Fruit fly (Drosophila melanogaster) whole organism, embryonic: ENCODE measurements around the gene CG34242.

Experiments
- ATbp ChIP-seq: fragments of 200-800 bp; sonication (Bioruptor generic); optimal IDR thresholded peaks from 2 replicates; lab custom pipeline; 2017; ENCODE audit warnings: missing biosample characterization, mild to moderate bottlenecking, missing genetic modification characterization, missing genetic modification reagents
- Abd-B ChIP-seq: fragments of 200-800 bp; sonication (Bioruptor generic); optimal IDR thresholded peaks from 2 replicates; lab custom pipeline; 2018; ENCODE audit warnings: missing biosample characterization, mild to moderate bottlenecking, missing genetic modification characterization, moderate library complexity
- Ada2b ChIP-seq: fragments of 200-800 bp; sonication (Bioruptor generic); IDR thresholded peaks from 2 replicates; pipeline ENCODE4 v1.3.6; 2022; ENCODE audit warnings: missing biosample characterization, missing genetic modification characterization
- Bgb ChIP-seq: fragments of 200-800 bp; sonication (Bioruptor generic); IDR thresholded peaks from 2 replicates; pipeline ENCODE4 v1.3.6; 2022; ENCODE audit warnings: missing biosample characterization, missing genetic modification characterization; ENCODE audit not compliant: partially characterized antibody
- CG12155 ChIP-seq: fragments of 200-800 bp; sonication (Bioruptor generic); optimal IDR thresholded peaks from 3 replicates; lab custom pipeline; 2016; ENCODE audit warnings: missing biosample characterization, missing genetic modification characterization
- CG17612 ChIP-seq: fragments of 200-800 bp; sonication (Bioruptor generic); IDR thresholded peaks from 2 replicates; pipeline ENCODE4 v1.3.6; 2022; ENCODE audit warnings: missing biosample characterization, missing genetic modification characterization
- CG2678 ChIP-seq: fragments of 200-800 bp; sonication (Bioruptor generic); optimal IDR thresholded peaks from 3 replicates; lab custom pipeline; 2019; ENCODE audit warnings: missing biosample characterization, mild to moderate bottlenecking, missing genetic modification characterization, moderate library complexity
- CG30403 ChIP-seq: fragments of 200-800 bp; sonication (Bioruptor generic); optimal IDR thresholded peaks from 3 replicates; lab custom pipeline; 2016; ENCODE audit warnings: missing biosample characterization, missing genetic modification characterization
- CG31224 ChIP-seq: fragments of 200-800 bp; sonication (Bioruptor generic); IDR thresholded peaks from 2 replicates; pipeline ENCODE4 v1.3.6; 2022; ENCODE audit warnings: missing biosample characterization, missing genetic modification characterization
- CG3163 ChIP-seq: fragments of 200-800 bp; sonication (Bioruptor generic); optimal IDR thresholded peaks from 3 replicates; lab custom pipeline; 2016; ENCODE audit warnings: missing biosample characterization, missing genetic modification characterization
- CG33557 ChIP-seq: fragments of 200-800 bp; sonication (Bioruptor generic); optimal IDR thresholded peaks from 2 replicates; lab custom pipeline; 2019; ENCODE audit warnings: missing biosample characterization, mild to moderate bottlenecking, missing genetic modification characterization, moderate library complexity
- CG4282 ChIP-seq: fragments of 200-800 bp; sonication (Bioruptor generic); optimal IDR thresholded peaks from 2 replicates; lab custom pipeline; 2016; ENCODE audit warnings: missing biosample characterization, missing genetic modification characterization
- CG4360 ChIP-seq: fragments of 200-800 bp; sonication (Bioruptor generic); IDR thresholded peaks from 2 replicates; pipeline ENCODE4 v1.3.6; 2022; ENCODE audit warnings: missing biosample characterization, missing genetic modification characterization
- CG6254 ChIP-seq: fragments of 200-800 bp; sonication (Bioruptor generic); optimal IDR thresholded peaks from 3 replicates; lab custom pipeline; 2017; ENCODE audit warnings: mild to moderate bottlenecking, missing biosample characterization, missing genetic modification reagents, missing genetic modification characterization
- CG7271 ChIP-seq: fragments of 200-800 bp; sonication (Bioruptor generic); optimal IDR thresholded peaks from 2 replicates; lab custom pipeline; 2018; ENCODE audit warnings: missing biosample characterization, mild to moderate bottlenecking, missing genetic modification characterization, moderate library complexity
- CG7357 ChIP-seq: fragments of 200-800 bp; sonication (Bioruptor generic); IDR thresholded peaks from 3 replicates; pipeline ENCODE4 v1.3.6; 2022; ENCODE audit warnings: missing biosample characterization, missing genetic modification characterization
- CG7556 ChIP-seq: fragments of 200-800 bp; sonication (Bioruptor generic); optimal IDR thresholded peaks from 2 replicates; lab custom pipeline; 2017; ENCODE audit warnings: missing biosample characterization, mild to moderate bottlenecking, missing genetic modification characterization
- CG7745 ChIP-seq: fragments of 200-800 bp; sonication (Bioruptor generic); optimal IDR thresholded peaks from 2 replicates; lab custom pipeline; 2018; ENCODE audit warnings: missing biosample characterization, mild to moderate bottlenecking, missing genetic modification characterization, moderate library complexity
- CG7963 ChIP-seq: fragments of 200-800 bp; sonication (Bioruptor generic); IDR thresholded peaks from 3 replicates; pipeline ENCODE4 v1.3.6; 2022; ENCODE audit warnings: missing biosample characterization, missing genetic modification characterization; ENCODE audit not compliant: partially characterized antibody
- CG9876 ChIP-seq: fragments of 200-800 bp; sonication (Bioruptor generic); optimal IDR thresholded peaks from 2 replicates; lab custom pipeline; 2016; ENCODE audit warnings: missing biosample characterization, missing genetic modification characterization
- CrebB ChIP-seq: fragments of 200-800 bp; sonication (Bioruptor generic); optimal IDR thresholded peaks from 3 replicates; lab custom pipeline; 2018; ENCODE audit warnings: missing biosample characterization, mild to moderate bottlenecking, missing genetic modification characterization
- D19A ChIP-seq: fragments of 200-800 bp; optimal IDR thresholded peaks from 3 replicates; lab custom pipeline; 2019; ENCODE audit warnings: missing biosample characterization, mild to moderate bottlenecking, missing genetic modification characterization, moderate library complexity
- HLHmδ ChIP-seq: fragments of 200-800 bp; sonication (Bioruptor generic); optimal IDR thresholded peaks from 2 replicates; lab custom pipeline; 2018; ENCODE audit warnings: missing biosample characterization, mild to moderate bottlenecking, missing genetic modification characterization, moderate library complexity
- MTF-1 ChIP-seq: fragments of 200-800 bp; sonication (Bioruptor generic); optimal IDR thresholded peaks from 2 replicates; lab custom pipeline; 2018; ENCODE audit warnings: missing biosample characterization, mild to moderate bottlenecking, missing genetic modification characterization, borderline replicate concordance
- Mad ChIP-seq: fragments of 200-800 bp; sonication (Bioruptor generic); optimal IDR thresholded peaks from 2 replicates; lab custom pipeline; 2016; ENCODE audit warnings: missing biosample characterization, missing genetic modification characterization
- NC2β ChIP-seq: fragments of 200-800 bp; sonication (Bioruptor generic); optimal IDR thresholded peaks from 2 replicates; lab custom pipeline; 2016; ENCODE audit warnings: missing biosample characterization, missing genetic modification characterization
- Sry-δ ChIP-seq: fragments of 200-800 bp; sonication (Bioruptor generic); optimal IDR thresholded peaks from 2 replicates; lab custom pipeline; 2016; ENCODE audit warnings: missing biosample characterization, missing genetic modification characterization
- Tbp ChIP-seq: fragments of >200 bp; optimal IDR thresholded peaks from 2 replicates; lab custom pipeline; 2018; ENCODE audit warnings: missing biosample characterization, missing genetic modification characterization
- Xbp1 ChIP-seq: fragments of 200-800 bp; sonication (Bioruptor generic); optimal IDR thresholded peaks from 3 replicates; lab custom pipeline; 2016; ENCODE audit warnings: missing biosample characterization, mild to moderate bottlenecking, missing genetic modification characterization
- al ChIP-seq: fragments of 200-800 bp; sonication (Bioruptor generic); IDR thresholded peaks from 2 replicates; pipeline ENCODE4 v1.3.6; 2022; ENCODE audit warnings: missing biosample characterization, missing genetic modification characterization
- ato ChIP-seq: fragments of 200-800 bp; sonication (Bioruptor generic); IDR thresholded peaks from 2 replicates; pipeline ENCODE4 v1.3.6; 2022; ENCODE audit warnings: missing biosample characterization, missing genetic modification characterization; ENCODE audit not compliant: partially characterized antibody
- en ChIP-seq: fragments of 200-800 bp; sonication (Bioruptor generic); optimal IDR thresholded peaks from 2 replicates; lab custom pipeline; 2016; ENCODE audit warnings: missing biosample characterization, missing genetic modification characterization
- ewg ChIP-seq: fragments of 200-800 bp; sonication (Bioruptor generic); optimal IDR thresholded peaks from 3 replicates; lab custom pipeline; 2017; ENCODE audit warnings: mild to moderate bottlenecking, missing biosample characterization, missing genetic modification reagents, missing genetic modification characterization
- gce ChIP-seq: fragments of 200-800 bp; sonication (Bioruptor generic); IDR thresholded peaks from 3 replicates; pipeline ENCODE4 v1.3.6; 2022; ENCODE audit warnings: missing biosample characterization, missing genetic modification characterization
- gcm ChIP-seq: fragments of 200-800 bp; sonication (Bioruptor generic); optimal IDR thresholded peaks from 2 replicates; lab custom pipeline; 2019; ENCODE audit warnings: missing biosample characterization, mild to moderate bottlenecking, missing genetic modification characterization, moderate library complexity
- gem ChIP-seq: fragments of 200-800 bp; sonication (Bioruptor generic); optimal IDR thresholded peaks from 2 replicates; lab custom pipeline; 2019; ENCODE audit warnings: missing biosample characterization, mild to moderate bottlenecking, missing genetic modification characterization, moderate library complexity
- insv ChIP-seq, 2 experiments: fragments of 200-800 bp; sonication (Bioruptor generic); optimal IDR thresholded peaks; 3 replicates each; lab custom pipeline; 2016 to 2018; ENCODE audit warnings: missing biosample characterization in 2 of 2, missing genetic modification characterization in 2 of 2
- inv ChIP-seq: fragments of 200-800 bp; sonication (Bioruptor generic); IDR thresholded peaks from 2 replicates; pipeline ENCODE4 v1.3.6; 2022; ENCODE audit warnings: missing biosample characterization, missing genetic modification characterization; ENCODE audit not compliant: partially characterized antibody
- jing ChIP-seq: fragments of 200-800 bp; sonication (Bioruptor generic); optimal IDR thresholded peaks from 2 replicates; lab custom pipeline; 2018; ENCODE audit warnings: missing biosample characterization, mild to moderate bottlenecking, missing genetic modification characterization
- mld ChIP-seq: fragments of 200-800 bp; sonication (Bioruptor generic); IDR thresholded peaks from 3 replicates; pipeline ENCODE4 v1.3.6; 2022; ENCODE audit warnings: missing biosample characterization, missing genetic modification characterization; ENCODE audit not compliant: partially characterized antibody
- p53 ChIP-seq: fragments of 200-800 bp; sonication (Bioruptor generic); optimal IDR thresholded peaks from 2 replicates; lab custom pipeline; 2016; ENCODE audit warnings: missing biosample characterization, missing genetic modification characterization
- peb ChIP-seq: fragments of 200-800 bp; sonication (Bioruptor generic); IDR thresholded peaks from 2 replicates; pipeline ENCODE4 v1.3.6; 2022; ENCODE audit warnings: missing biosample characterization, missing genetic modification characterization
- phol ChIP-seq: fragments of 200-800 bp; sonication (Bioruptor generic); optimal IDR thresholded peaks from 3 replicates; lab custom pipeline; 2018; ENCODE audit warnings: missing biosample characterization, mild to moderate bottlenecking, missing genetic modification characterization, moderate library complexity
- pros ChIP-seq: fragments of 200-800 bp; sonication (Bioruptor generic); optimal IDR thresholded peaks from 3 replicates; lab custom pipeline; 2019; ENCODE audit warnings: missing biosample characterization, mild to moderate bottlenecking, missing genetic modification characterization, moderate library complexity
- pum ChIP-seq: fragments of 200-800 bp; sonication (Bioruptor generic); optimal IDR thresholded peaks from 2 replicates; lab custom pipeline; 2016; ENCODE audit warnings: missing biosample characterization, missing genetic modification characterization
- ro ChIP-seq: fragments of 200-800 bp; sonication (Bioruptor generic); IDR thresholded peaks from 2 replicates; pipeline ENCODE4 v1.3.6; 2022; ENCODE audit warnings: missing biosample characterization, missing genetic modification characterization
- sob ChIP-seq: fragments of 200-800 bp; sonication (Bioruptor generic); IDR thresholded peaks from 2 replicates; pipeline ENCODE4 v1.3.6; 2022; ENCODE audit warnings: missing biosample characterization, missing genetic modification characterization
- stwl ChIP-seq: fragments of 200-800 bp; sonication (Bioruptor generic); optimal IDR thresholded peaks from 3 replicates; lab custom pipeline; 2018; ENCODE audit warnings: missing biosample characterization, mild to moderate bottlenecking, missing genetic modification characterization, moderate library complexity
- trem ChIP-seq: fragments of 200-800 bp; optimal IDR thresholded peaks from 3 replicates; lab custom pipeline; 2019; ENCODE audit warnings: missing biosample characterization, mild to moderate bottlenecking, missing genetic modification characterization, moderate library complexity
- vfl ChIP-seq: fragments of 200-800 bp; sonication (Bioruptor generic); optimal IDR thresholded peaks from 2 replicates; lab custom pipeline; 2016; ENCODE audit warnings: missing biosample characterization, missing genetic modification characterization
- z ChIP-seq: fragments of 200-800 bp; sonication (Bioruptor generic); IDR thresholded peaks from 3 replicates; pipeline ENCODE4 v1.3.6; 2022; ENCODE audit warnings: missing biosample characterization, missing genetic modification characterization

The CG34242 gene

DNA sequence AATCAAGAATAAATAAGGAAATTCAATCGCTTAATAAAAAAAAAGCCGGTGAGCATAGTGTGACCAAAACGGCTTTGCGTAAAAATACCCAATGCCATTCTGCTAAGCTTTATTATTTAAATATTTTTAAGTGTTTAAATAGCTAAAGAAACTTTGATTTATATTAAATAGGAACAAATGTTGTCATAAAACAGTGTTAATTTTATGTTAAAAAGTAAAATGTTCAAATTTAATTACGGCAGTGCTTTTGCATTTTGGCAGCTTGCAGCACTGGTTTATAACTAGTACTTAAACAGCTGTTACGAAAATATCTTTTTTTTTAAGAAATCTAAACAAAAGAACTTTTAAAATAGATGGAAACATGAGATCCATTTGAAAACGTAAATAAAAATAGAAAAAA is 32.5 kb upstream of the CG34242 start, which contains the start of the genes CG10638 and CG10681 (continued):
- TF ChIP-seq al (GFP tag; lab: Robert Waterston, UW): no peak
- peak; percentile 1 for TF ChIP-seq CrebB (tag; lab: Kevin White, UChicago)
- peak; percentile 55 for TF ChIP-seq Xbp1
- TF ChIP-seq CG33557: no peak
- peak; percentile 98 for TF ChIP-seq trem (tag; lab: Kevin White, UChicago)
- TF ChIP-seq en (GFP tag; lab: Kevin White, UChicago): no peak
- peak; percentile 46 for TF ChIP-seq CG2678
- TF ChIP-seq ato (GFP tag; lab: Robert Waterston, UW): no peak
- TF ChIP-seq Mad: no peak
- peak; percentile 86 for TF ChIP-seq stwl (tag; lab: Kevin White, UChicago)
- TF ChIP-seq ATbp: no peak
- no peak for TF ChIP-seq pum
- TF ChIP-seq CG4282 (GFP tag; lab: Kevin White, UChicago): no peak
- TF ChIP-seq mld: no peak
- no peak for TF ChIP-seq CG3163 (GFP tag; lab: Kevin White, UChicago)
- TF ChIP-seq phol (tag; lab: Kevin White, UChicago): peak; percentile 61
- no peak for TF ChIP-seq CG31224 (GFP tag; lab: Robert Waterston, UW)
- TF ChIP-seq Tbp (GFP tag; lab: Kevin White, UChicago): no peak
- no peak for TF ChIP-seq z (GFP tag; lab: Robert Waterston, UW)
- TF ChIP-seq D19A: peak; percentile 34
- TF ChIP-seq CG9876 (GFP tag; lab: Kevin White, UChicago): no peak
- TF ChIP-seq vfl: peak; percentile 5
- no peak for TF ChIP-seq CG7745
- no peak for TF ChIP-seq ro (GFP tag; lab: Robert Waterston, UW)
- TF ChIP-seq insv (GFP tag; optimal IDR thresholded peaks at IDR 0.05; lab: Kevin White, UChicago): no peak
- no peak for TF ChIP-seq MTF-1 (GFP tag; lab: Kevin White, UChicago)
- TF ChIP-seq ewg (GFP tag; lab: Kevin White, UChicago): no peak
- TF ChIP-seq NC2β (GFP tag; lab: Kevin White, UChicago): peak; percentile 28
- peak; percentile 59 for TF ChIP-seq gcm (GFP tag; lab: Kevin White, UChicago)
- peak; percentile 17 for TF ChIP-seq CG7556 (GFP tag; lab: Kevin White, UChicago)
- no peak for TF ChIP-seq pros (GFP tag; lab: Kevin White, UChicago)
- no peak for TF ChIP-seq CG7357 (GFP tag; lab: Robert Waterston, UW)
- no peak for TF ChIP-seq Bgb (GFP tag; lab: Robert Waterston, UW)
- no peak for TF ChIP-seq jing
- peak; percentile 20 for TF ChIP-seq CG6254
- no peak for TF ChIP-seq CG4360
- no peak for TF ChIP-seq p53 (GFP tag; lab: Kevin White, UChicago)
- no peak for TF ChIP-seq peb
- TF ChIP-seq CG7271 (tag; lab: Kevin White, UChicago): no peak
- no peak for TF ChIP-seq HLHmδ (GFP tag; lab: Kevin White, UChicago)
- TF ChIP-seq CG7963: no peak
- TF ChIP-seq CG30403: peak; percentile 49
- no peak for TF ChIP-seq Ada2b (GFP tag; lab: Robert Waterston, UW)
- TF ChIP-seq CG12155 (GFP tag; lab: Kevin White, UChicago): peak; percentile 70
- no peak for TF ChIP-seq CG17612 (GFP tag; lab: Robert Waterston, UW)
- no peak for TF ChIP-seq inv (GFP tag; lab: Robert Waterston, UW)
- peak; percentile 37; the same call in 1 of the 2 replicates for TF ChIP-seq sob (GFP tag; lab: Robert Waterston, UW)
- no peak for TF ChIP-seq Sry-δ (GFP tag; lab: Kevin White, UChicago)
- TF ChIP-seq gce (GFP tag; lab: Robert Waterston, UW): no peak
- TF ChIP-seq Abd-B (GFP tag; lab: Kevin White, UChicago): no peak
- TF ChIP-seq gem (tag; lab: Kevin White, UChicago): peak; percentile 61
